Worm (Caenorhabditis elegans) whole organism, young adult: ENCODE results near the gene nprl-2.
A peak's percentile ranks its signal among the peaks of the same experiment; 100 is the strongest.

Source experiments
- B0035.1 ChIP-seq: sonication (generic microtip); optimal IDR thresholded peaks from 2 replicates; lab custom pipeline; 2016; ENCODE audit warnings: missing genetic modification characterization, mild to moderate bottlenecking, missing compliant biosample characterization, missing genotype, missing genetic modification reagents
- B0336.3 ChIP-seq: fragments of 200-800 bp; sonication (Bioruptor generic); IDR thresholded peaks from 2 replicates; pipeline ENCODE4 v1.3.6; 2022; ENCODE audit warnings: missing genetic modification characterization, missing compliant biosample characterization
- C17E4.6 ChIP-seq: fragments of 200-800 bp; sonication (Bioruptor generic); IDR thresholded peaks from 2 replicates; pipeline ENCODE4 v1.3.6; 2022; ENCODE audit warnings: missing genetic modification reagents, missing genetic modification characterization, missing compliant biosample characterization
- F22D6.2 ChIP-seq: sonication (generic microtip); optimal IDR thresholded peaks from 2 replicates; lab custom pipeline; 2016; ENCODE audit warnings: mild to moderate bottlenecking, missing genetic modification characterization, missing compliant biosample characterization
- F37B4.10 ChIP-seq: fragments of 200-800 bp; sonication (Bioruptor generic); IDR thresholded peaks from 2 replicates; pipeline ENCODE4 v1.3.6; 2022; ENCODE audit warnings: missing genetic modification characterization, missing compliant biosample characterization
- F57C9.4 ChIP-seq: sonication (generic microtip); optimal IDR thresholded peaks from 2 replicates; lab custom pipeline; 2017; ENCODE audit warnings: mild to moderate bottlenecking, missing genetic modification characterization, missing compliant biosample characterization
- Y95B8A.8 ChIP-seq: fragments of 200-800 bp; sonication (Bioruptor generic); IDR thresholded peaks from 2 replicates; pipeline ENCODE4 v1.3.6; 2022; ENCODE audit warnings: missing genetic modification reagents, missing genetic modification characterization, missing compliant biosample characterization
- akir-1 ChIP-seq: fragments of 200-800 bp; sonication (Bioruptor generic); optimal IDR thresholded peaks from 2 replicates; lab custom pipeline; 2018; ENCODE audit warnings: mild to moderate bottlenecking, missing genetic modification characterization, moderate library complexity, missing compliant biosample characterization
- aptf-3 ChIP-seq: fragments of 200-800 bp; sonication (Bioruptor generic); IDR thresholded peaks from 2 replicates; pipeline ENCODE4 v1.3.6; 2022; ENCODE audit warnings: missing genetic modification characterization, missing compliant biosample characterization
- attf-3 ChIP-seq: fragments of 200-800 bp; sonication (Bioruptor generic); conservative IDR thresholded peaks from 2 replicates; pipeline ENCODE4 v1.3.6; 2022; ENCODE audit warnings: missing genetic modification reagents, missing genetic modification characterization, missing compliant biosample characterization
- ccch-3 ChIP-seq: fragments of 200-800 bp; sonication (Bioruptor generic); optimal IDR thresholded peaks from 2 replicates; lab custom pipeline; 2018; ENCODE audit warnings: mild to moderate bottlenecking, missing genetic modification characterization, missing compliant biosample characterization
- cebp-2 ChIP-seq: fragments of 200-800 bp; sonication (Bioruptor generic); IDR thresholded peaks from 2 replicates; pipeline ENCODE4 v1.3.6; 2022; ENCODE audit warnings: missing genetic modification characterization, missing compliant biosample characterization
- ceh-79 ChIP-seq: sonication (generic microtip); optimal IDR thresholded peaks from 2 replicates; lab custom pipeline; 2017; ENCODE audit warnings: mild to moderate bottlenecking, missing genetic modification characterization, missing compliant biosample characterization
- egl-18 ChIP-seq: fragments of 200-800 bp; sonication (Bioruptor generic); IDR thresholded peaks from 2 replicates; pipeline ENCODE4 v1.3.6; 2022; ENCODE audit warnings: missing genetic modification reagents, missing genetic modification characterization, missing compliant biosample characterization
- egl-44 ChIP-seq: fragments of 200-800 bp; sonication (Bioruptor generic); IDR thresholded peaks from 2 replicates; pipeline ENCODE4 v1.3.6; 2022; ENCODE audit warnings: missing genetic modification reagents, missing genetic modification characterization, missing compliant biosample characterization
- egrh-3 ChIP-seq: fragments of 200-800 bp; sonication (Bioruptor generic); IDR thresholded peaks from 2 replicates; pipeline ENCODE4 v1.3.6; 2022; ENCODE audit warnings: missing genetic modification reagents, missing genetic modification characterization, missing compliant biosample characterization
- ets-4 ChIP-seq: fragments of 200-800 bp; sonication (Bioruptor generic); optimal IDR thresholded peaks from 2 replicates; lab custom pipeline; 2018; ENCODE audit warnings: mild to moderate bottlenecking, missing genetic modification characterization, missing compliant biosample characterization
- gei-17 ChIP-seq: fragments of 200-800 bp; sonication (Bioruptor generic); optimal IDR thresholded peaks from 2 replicates; lab custom pipeline; 2018; ENCODE audit warnings: mild to moderate bottlenecking, missing genetic modification characterization, missing compliant biosample characterization
- hlh-12 ChIP-seq: sonication (generic microtip); optimal IDR thresholded peaks from 2 replicates; lab custom pipeline; 2016; ENCODE audit warnings: missing genetic modification characterization, missing compliant biosample characterization
- hsf-1 ChIP-seq: fragments of 200-800 bp; sonication (Bioruptor generic); IDR thresholded peaks from 2 replicates; pipeline ENCODE4 v1.3.6; 2022; ENCODE audit warnings: missing genetic modification reagents, missing genetic modification characterization, missing compliant biosample characterization
- let-607 ChIP-seq, 2 experiments: fragments of 200-800 bp in 1 of 2; sonication (Bioruptor generic) in 1 of 2; sonication (generic microtip) in 1 of 2; optimal IDR thresholded peaks; 2 replicates each; lab custom pipeline; 2016 to 2018; ENCODE audit warnings: mild to moderate bottlenecking in 2 of 2, missing compliant biosample characterization in 2 of 2, missing genetic modification characterization in 2 of 2, moderate library complexity in 2 of 2, missing genotype in 1 of 2
- lin-26 ChIP-seq: fragments of 200-800 bp; sonication (Bioruptor generic); IDR thresholded peaks from 2 replicates; pipeline ENCODE4 v1.3.6; 2022; ENCODE audit warnings: missing genetic modification reagents, missing genetic modification characterization, missing compliant biosample characterization
- lsy-27 ChIP-seq: sonication (generic microtip); optimal IDR thresholded peaks from 2 replicates; lab custom pipeline; 2017; ENCODE audit warnings: missing genetic modification characterization, mild to moderate bottlenecking, missing compliant biosample characterization, antibody characterized with exemption, missing genotype, borderline replicate concordance; ENCODE audit not compliant: insufficient read depth
- madf-10 ChIP-seq: sonication (generic microtip); optimal IDR thresholded peaks from 2 replicates; lab custom pipeline; 2016; ENCODE audit warnings: mild to moderate bottlenecking, missing genetic modification characterization, missing compliant biosample characterization
- mxl-1 ChIP-seq: sonication (generic microtip); optimal IDR thresholded peaks from 2 replicates; lab custom pipeline; 2016; ENCODE audit warnings: missing genetic modification characterization, missing compliant biosample characterization
- nhr-80 ChIP-seq: sonication (generic microtip); optimal IDR thresholded peaks from 2 replicates; lab custom pipeline; 2016; ENCODE audit warnings: missing genetic modification characterization, missing compliant biosample characterization
- pbrm-1 ChIP-seq: fragments of 200-800 bp; sonication (Bioruptor generic); IDR thresholded peaks from 2 replicates; pipeline ENCODE4 v1.3.6; 2022; ENCODE audit warnings: missing genetic modification reagents, missing genetic modification characterization, missing compliant biosample characterization
- rcor-1 ChIP-seq: fragments of 200-800 bp; sonication (Bioruptor generic); IDR thresholded peaks from 2 replicates; pipeline ENCODE4 v1.3.6; 2022; ENCODE audit warnings: missing genetic modification reagents, missing genetic modification characterization, missing compliant biosample characterization
- rpc-1 ChIP-seq, 2 experiments: fragments of 150-350 bp in 1 of 2; sonication (generic microtip) in 1 of 2; optimal IDR thresholded peaks; 2 replicates each; lab custom pipeline; 2014 to 2018; ENCODE audit warnings: missing biosample characterization in 1 of 2, missing genetic modification characterization in 1 of 2, missing genetic modification reagents in 1 of 2, missing genotype in 1 of 2
- sdz-38 ChIP-seq: sonication (generic microtip); optimal IDR thresholded peaks from 2 replicates; lab custom pipeline; 2016; ENCODE audit warnings: missing genotype, missing genetic modification characterization, missing compliant biosample characterization
- sea-2 ChIP-seq: fragments of 200-800 bp; sonication (Bioruptor generic); IDR thresholded peaks from 2 replicates; pipeline ENCODE4 v1.3.6; 2022; ENCODE audit warnings: missing genetic modification characterization, missing compliant biosample characterization
- snpc-1.1 ChIP-seq: sonication (generic microtip); optimal IDR thresholded peaks from 2 replicates; lab custom pipeline; 2017; ENCODE audit warnings: missing genetic modification characterization, mild to moderate bottlenecking, missing compliant biosample characterization, antibody characterized with exemption, moderate library complexity, missing genotype, missing genetic modification reagents; ENCODE audit not compliant: insufficient read depth
- snpc-3.4 ChIP-seq: sonication (generic microtip); optimal IDR thresholded peaks from 2 replicates; lab custom pipeline; 2017; ENCODE audit warnings: missing genetic modification characterization, mild to moderate bottlenecking, missing compliant biosample characterization, antibody characterized with exemption, moderate library complexity, missing genotype, missing genetic modification reagents
- tbx-9 ChIP-seq: sonication (generic microtip); optimal IDR thresholded peaks from 2 replicates; lab custom pipeline; 2016; ENCODE audit warnings: borderline replicate concordance, missing genetic modification characterization, inconsistent platforms, missing compliant biosample characterization
- zfh-2 ChIP-seq: fragments of 200-800 bp; sonication (Bioruptor generic); conservative IDR thresholded peaks from 2 replicates; pipeline ENCODE4 v1.3.6; 2022; ENCODE audit warnings: missing genetic modification reagents, missing genetic modification characterization, missing compliant biosample characterization
- ztf-18 ChIP-seq: sonication (generic microtip); optimal IDR thresholded peaks from 2 replicates; lab custom pipeline; 2016; ENCODE audit warnings: missing genotype, mild to moderate bottlenecking, missing genetic modification characterization, missing compliant biosample characterization

The nprl-2 gene

ce11 chrIV:7520841-7521240 lies 35.8 kb upstream of the nprl-2 start:
- no peak for TF ChIP-seq hlh-12 (tag; lab: Kevin White, UChicago)
- TF ChIP-seq ztf-18 (tag; lab: Kevin White, UChicago): no peak
- 0 out of 2 replicates have a peak, but pooled peaks have one; percentile 20 for TF ChIP-seq attf-3
- no peak for TF ChIP-seq lsy-27
- peak; percentile 25 for TF ChIP-seq nhr-80
- TF ChIP-seq B0035.1 (tag; lab: Kevin White, UChicago): no peak
- no peak for TF ChIP-seq C17E4.6 (GFP tag; lab: Robert Waterston, UW)

ce11 chrIV:7521591-7521990 lies 35.0 kb upstream of the nprl-2 start:
- no peak for TF ChIP-seq snpc-1.1 (tag; lab: Kevin White, UChicago)
- TF ChIP-seq rpc-1 (optimal IDR thresholded peaks at IDR 0.05; lab: Kevin White, UChicago): no peak
- TF ChIP-seq rpc-1 (tag; optimal IDR thresholded peaks at IDR 0.05; lab: Kevin White, UChicago): no peak
- no peak for TF ChIP-seq ets-4 (GFP tag; lab: Kevin White, UChicago)
- no peak for TF ChIP-seq egl-44 (GFP tag; lab: Robert Waterston, UW)
- no peak for TF ChIP-seq let-607 (tag; optimal IDR thresholded peaks at IDR 0.05; lab: Kevin White, UChicago)
- TF ChIP-seq ceh-79 (tag; lab: Kevin White, UChicago): no peak
- TF ChIP-seq Y95B8A.8 (GFP tag; lab: Robert Waterston, UW): no peak

ce11 chrIV:7523744-7524143 lies 32.9 kb upstream of the nprl-2 start:
- TF ChIP-seq tbx-9 (tag; lab: Kevin White, UChicago) (no peak), zfh-2 (GFP tag; lab: Robert Waterston, UW) (no peak), hlh-12 (tag; lab: Kevin White, UChicago) (no peak), gei-17 (GFP tag; lab: Kevin White, UChicago) (no peak), cebp-2 (GFP tag; lab: Robert Waterston, UW) (no peak), akir-1 (GFP tag; lab: Kevin White, UChicago) (no peak), B0336.3 (GFP tag; lab: Robert Waterston, UW) (no peak), egl-18 (GFP tag; lab: Robert Waterston, UW) (no peak), B0035.1 (tag; lab: Kevin White, UChicago) (no peak), ccch-3 (no peak), egrh-3 (GFP tag; lab: Robert Waterston, UW) (no peak), F22D6.2 (tag; lab: Kevin White, UChicago) (no peak), snpc-3.4 (no peak), sdz-38 (tag; lab: Kevin White, UChicago) (no peak)
- TF ChIP-seq, all 124 proteins: peak for 0

ce11 chrIV:7530226-7531070 lies 26.2 kb upstream of the nprl-2 start:
- TF ChIP-seq aptf-3 (GFP tag; lab: Robert Waterston, UW): no peak
- no peak for TF ChIP-seq mxl-1
- no peak for TF ChIP-seq C17E4.6 (GFP tag; lab: Robert Waterston, UW)
- no peak for TF ChIP-seq F57C9.4 (tag; lab: Kevin White, UChicago)
- TF ChIP-seq hsf-1 (GFP tag; lab: Robert Waterston, UW): no peak
- no peak for TF ChIP-seq rcor-1 (GFP tag; lab: Robert Waterston, UW)
- no peak for TF ChIP-seq B0035.1 (tag; lab: Kevin White, UChicago)
- TF ChIP-seq lin-26: no peak
- no peak for TF ChIP-seq madf-10
- no peak for TF ChIP-seq F37B4.10 (GFP tag; lab: Robert Waterston, UW)
- TF ChIP-seq pbrm-1 (GFP tag; lab: Robert Waterston, UW): no peak
- no peak for TF ChIP-seq ets-4 (GFP tag; lab: Kevin White, UChicago)
- no peak for TF ChIP-seq sdz-38 (tag; lab: Kevin White, UChicago)
- TF ChIP-seq sea-2 (GFP tag; lab: Robert Waterston, UW): no peak
